Worm (Caenorhabditis elegans): Measurements from ENCODE around the gene unc-130.

unc-130 gene

ce11 chrII:11297217-11297738 lies 15.5 kb downstream of the unc-130 start, which contains the start of gene saps-1 (continued):
- TF ChIP-seq cebp-2 (GFP tag; IDR thresholded peaks at IDR 0.05) (no peak), xnd-1 (tag; optimal IDR thresholded peaks at IDR 0.05) (peak; percentile 92), lin-26 (GFP tag; IDR thresholded peaks at IDR 0.05) (no peak), let-607 (tag; optimal IDR thresholded peaks at IDR 0.05) (no peak), zfh-2 (GFP tag; conservative IDR thresholded peaks at IDR 0.05) (no peak), ZK185.1 (tag; optimal IDR thresholded peaks at IDR 0.05; ENCODE audit: poor library complexity, severe bottlenecking) (no peak), T26A5.8 (tag; optimal IDR thresholded peaks at IDR 0.05) (no peak), nfya-1 (tag; optimal IDR thresholded peaks at IDR 0.05; ENCODE audit: borderline replicate concordance, insufficient read depth) (no peak), F10E7.11 (tag; optimal IDR thresholded peaks at IDR 0.05) (no peak), madf-6 (GFP tag; IDR thresholded peaks at IDR 0.05) (peak; percentile 97), C17E4.6 (GFP tag; IDR thresholded peaks at IDR 0.05) (no peak), hmg-20 (GFP tag; IDR thresholded peaks at IDR 0.05) (no peak), sptf-2 (GFP tag; optimal IDR thresholded peaks at IDR 0.05) (no peak), aptf-2 (GFP tag; conservative IDR thresholded peaks at IDR 0.05) (no peak), ceh-58 (GFP tag; IDR thresholded peaks at IDR 0.05) (no peak), C06A6.2 (GFP tag; conservative IDR thresholded peaks at IDR 0.05) (no peak), snpc-3.4 (tag; optimal IDR thresholded peaks at IDR 0.05) (peak; percentile 54), akir-1 (GFP tag; optimal IDR thresholded peaks at IDR 0.05) (no peak), mcd-1 (GFP tag; IDR thresholded peaks at IDR 0.05) (peak; percentile 76), rec-8 (tag; optimal IDR thresholded peaks at IDR 0.05) (no peak), nfya-2 (GFP tag; IDR thresholded peaks at IDR 0.05) (no peak), B0035.1 (tag; optimal IDR thresholded peaks at IDR 0.05) (no peak), ztf-28 (GFP tag; IDR thresholded peaks at IDR 0.05) (no peak), F57A8.1 (GFP tag; optimal IDR thresholded peaks at IDR 0.05) (no peak), tbp1 (GFP tag; optimal IDR thresholded peaks at IDR 0.05) (peak; percentile 56), egrh-3 (GFP tag; IDR thresholded peaks at IDR 0.05) (no peak), madf-8 (GFP tag; conservative IDR thresholded peaks at IDR 0.05) (peak; percentile 95), F57C9.4 (tag; optimal IDR thresholded peaks at IDR 0.05) (no peak), aptf-3 (GFP tag; IDR thresholded peaks at IDR 0.05) (no peak), nhr-80 (tag; optimal IDR thresholded peaks at IDR 0.05) (no peak), ztf-3 (GFP tag; optimal IDR thresholded peaks at IDR 0.05) (no peak), attf-5 (GFP tag; optimal IDR thresholded peaks at IDR 0.05) (peak; percentile 60), attf-6 (GFP tag; IDR thresholded peaks at IDR 0.05) (no peak), nfyb-1 (GFP tag; IDR thresholded peaks at IDR 0.05) (0 out of 2 replicates have a peak, but pooled peaks have one; percentile 44), hrde-1 (tag; optimal IDR thresholded peaks at IDR 0.05; ENCODE audit: borderline replicate concordance) (peak; percentile 1), K11D2.4 (GFP tag; IDR thresholded peaks at IDR 0.05) (0 out of 2 replicates have a peak, but pooled peaks have one; percentile 28), somi-1 (GFP tag; optimal IDR thresholded peaks at IDR 0.05) (no peak), lin-40 (tag; optimal IDR thresholded peaks at IDR 0.05) (no peak), ztf-26 (tag; optimal IDR thresholded peaks at IDR 0.05) (no peak), tbx-9 (tag; optimal IDR thresholded peaks at IDR 0.05; ENCODE audit: borderline replicate concordance) (no peak), ama-1 (optimal IDR thresholded peaks at IDR 0.05) (no peak), ama-1 (GFP tag; optimal IDR thresholded peaks at IDR 0.05) (no peak), dpl-1 (GFP tag; optimal IDR thresholded peaks at IDR 0.05) (peak; percentile 77), egl-44 (GFP tag; IDR thresholded peaks at IDR 0.05) (no peak), ekl-4 (GFP tag; IDR thresholded peaks at IDR 0.05) (no peak; the same call in 1 of the 2 replicates), unc-130 (GFP tag; optimal IDR thresholded peaks at IDR 0.05) (no peak), F22D6.2 (tag; optimal IDR thresholded peaks at IDR 0.05) (no peak), pbrm-1 (GFP tag; IDR thresholded peaks at IDR 0.05) (peak; percentile 58; the same call in 1 of the 2 replicates)

Measured in whole organism, young adult.